Fruit fly (Drosophila melanogaster) whole organism: Measurements from ENCODE around the gene ifc.

Experiments used
- CG8478 ChIP-seq: fragments of >200 bp; optimal IDR thresholded peaks from 2 replicates; lab custom pipeline; 2018; ENCODE audit warnings: inconsistent platforms
- Dll ChIP-seq: fragments of >200 bp; optimal IDR thresholded peaks from 2 replicates; lab custom pipeline; 2017
- EcR ChIP-seq, 2 experiments: fragments of >200 bp; optimal IDR thresholded peaks; 2 replicates each; lab custom pipeline; 2017; ENCODE audit warnings: missing biosample characterization in 2 of 2, missing genetic modification characterization in 2 of 2, missing genetic modification reagents in 2 of 2
- pan ChIP-seq: fragments of >200 bp; optimal IDR thresholded peaks from 2 replicates; lab custom pipeline; 2017
- psq ChIP-seq: fragments of >200 bp; optimal IDR thresholded peaks from 2 replicates; lab custom pipeline; 2017
- usp ChIP-seq: fragments of >200 bp; optimal IDR thresholded peaks from 2 replicates; lab custom pipeline; 2017; ENCODE audit warnings: missing biosample characterization, missing genetic modification characterization, mixed read lengths

DNA sequence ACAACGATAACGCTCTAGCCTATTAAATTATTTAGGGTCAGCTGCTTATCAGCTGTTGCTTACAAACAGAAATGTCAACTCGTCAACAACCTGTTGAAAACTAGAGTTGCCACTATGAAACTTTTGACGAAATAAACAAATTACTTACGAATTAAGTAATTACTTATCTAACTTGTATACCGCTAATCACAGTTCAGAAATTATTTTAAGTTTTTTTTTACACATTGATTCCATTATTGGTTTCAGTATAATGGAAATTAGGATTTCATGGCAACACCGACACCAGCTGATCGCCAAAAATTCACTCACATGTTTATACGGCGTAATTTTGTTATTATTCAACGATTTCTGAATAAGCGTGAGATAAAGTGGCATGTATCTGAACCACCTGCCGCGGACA is 51.7 kb downstream of the ifc start, which contains the start of the genes CG9117 and CG31643:
- TF ChIP-seq usp, result no peak
- no peak for TF ChIP-seq pan (lab: Kevin White, UChicago)
- no peak for TF ChIP-seq CG8478 (lab: Kevin White, UChicago)
- TF ChIP-seq Dll (lab: Kevin White, UChicago), result no peak
- no peak for TF ChIP-seq EcR (GFP tag; optimal IDR thresholded peaks at IDR 0.05; lab: Kevin White, UChicago)
- no peak for TF ChIP-seq psq (lab: Kevin White, UChicago)
